Worm (Caenorhabditis elegans): ENCODE results near the gene srr-7.

DNA sequence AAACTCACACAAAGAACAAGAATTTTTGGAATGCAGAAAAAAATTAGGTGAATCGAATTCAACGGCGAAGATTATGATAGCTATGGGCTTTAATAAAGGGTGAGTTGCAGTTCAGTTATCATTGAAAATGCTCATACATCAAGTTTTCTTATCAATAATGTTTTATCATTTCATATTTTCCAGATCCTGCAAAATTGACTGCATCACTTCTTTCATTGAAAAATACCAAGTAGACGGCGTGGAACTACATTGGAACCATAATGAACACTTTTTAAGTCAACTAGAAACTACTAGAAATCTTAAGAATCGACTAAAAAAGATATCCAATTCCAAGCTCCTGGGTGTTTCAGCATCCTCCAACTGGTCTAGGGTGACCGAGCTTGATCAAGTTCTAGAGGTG lies 15.2 kb downstream of the srr-7 start, which contains the start of gene K08F9.1:
- TF ChIP-seq cog-1 (tag; optimal IDR thresholded peaks at IDR 0.05) (no peak), ref-1 (GFP tag; conservative IDR thresholded peaks at IDR 0.05) (no peak), ztf-23 (GFP tag; IDR thresholded peaks at IDR 0.05) (no peak), flt-1 (GFP tag; IDR thresholded peaks at IDR 0.05) (no peak), tab-1 (GFP tag; IDR thresholded peaks at IDR 0.05) (no peak), ztf-29 (GFP tag; IDR thresholded peaks at IDR 0.05) (no peak), med-1 (GFP tag; optimal IDR thresholded peaks at IDR 0.05; ENCODE audit: insufficient read depth) (no peak), T22C8.4 (GFP tag; IDR thresholded peaks at IDR 0.05) (no peak)

Measured in whole organism, midembryonic.